Fruit fly (Drosophila melanogaster) whole organism, embryonic: Measurements from ENCODE around the gene CG4456.

Experiments
- CG10565 ChIP-seq: fragments of 200-800 bp; sonication (Bioruptor generic); optimal IDR thresholded peaks from 3 replicates; lab custom pipeline; 2016; ENCODE audit warnings: missing biosample characterization, mild to moderate bottlenecking, missing genetic modification characterization
- CG11398 ChIP-seq: fragments of 200-800 bp; sonication (Bioruptor generic); optimal IDR thresholded peaks from 2 replicates; lab custom pipeline; 2016; ENCODE audit warnings: missing biosample characterization, missing genetic modification characterization
- CG14014 ChIP-seq: fragments of 200-800 bp; sonication (Bioruptor generic); IDR thresholded peaks from 2 replicates; pipeline ENCODE4 v1.3.6; 2022; ENCODE audit warnings: missing biosample characterization, missing genetic modification characterization
- CG16813 ChIP-seq: fragments of 200-800 bp; sonication (Bioruptor generic); IDR thresholded peaks from 3 replicates; pipeline ENCODE4 v1.3.6; 2022; ENCODE audit warnings: missing biosample characterization, missing genetic modification characterization; ENCODE audit not compliant: partially characterized antibody
- CG17359 ChIP-seq: fragments of 200-800 bp; sonication (Bioruptor generic); optimal IDR thresholded peaks from 3 replicates; lab custom pipeline; 2018; ENCODE audit warnings: missing biosample characterization, mild to moderate bottlenecking, missing genetic modification characterization, moderate library complexity
- CG1832 ChIP-seq: fragments of 200-800 bp; sonication (Bioruptor generic); optimal IDR thresholded peaks from 2 replicates; lab custom pipeline; 2017; ENCODE audit warnings: missing biosample characterization, mild to moderate bottlenecking, missing genetic modification characterization, inconsistent platforms
- CG18599 ChIP-seq: fragments of 200-800 bp; sonication (Bioruptor generic); optimal IDR thresholded peaks from 3 replicates; lab custom pipeline; 2017; ENCODE audit warnings: missing biosample characterization, missing genetic modification characterization, mild to moderate bottlenecking, moderate library complexity, missing genetic modification reagents
- CG18619 ChIP-seq: fragments of 200-800 bp; sonication (Bioruptor generic); optimal IDR thresholded peaks from 3 replicates; lab custom pipeline; 2017; ENCODE audit warnings: missing biosample characterization, mild to moderate bottlenecking, missing genetic modification characterization
- CG2678 ChIP-seq: fragments of 200-800 bp; sonication (Bioruptor generic); optimal IDR thresholded peaks from 3 replicates; lab custom pipeline; 2019; ENCODE audit warnings: missing biosample characterization, mild to moderate bottlenecking, missing genetic modification characterization, moderate library complexity
- CG32532 ChIP-seq: fragments of 200-800 bp; sonication (Bioruptor generic); IDR thresholded peaks from 2 replicates; pipeline ENCODE4 v1.3.6; 2022; ENCODE audit warnings: missing biosample characterization, missing genetic modification characterization
- CG34422 ChIP-seq: fragments of 200-800 bp; sonication (Bioruptor generic); IDR thresholded peaks from 3 replicates; pipeline ENCODE4 v1.3.6; 2022; ENCODE audit warnings: missing biosample characterization, missing genetic modification characterization
- CG5953 ChIP-seq: fragments of 200-800 bp; sonication (Bioruptor generic); IDR thresholded peaks from 2 replicates; pipeline ENCODE4 v1.3.6; 2022; ENCODE audit warnings: missing biosample characterization, missing genetic modification characterization
- CG7372 ChIP-seq: fragments of 200-800 bp; sonication (Bioruptor generic); IDR thresholded peaks from 2 replicates; pipeline ENCODE4 v1.3.6; 2022; ENCODE audit warnings: missing biosample characterization, missing genetic modification characterization
- CG7839 ChIP-seq: fragments of 200-800 bp; sonication (Bioruptor generic); optimal IDR thresholded peaks from 3 replicates; lab custom pipeline; 2018; ENCODE audit warnings: missing biosample characterization, mild to moderate bottlenecking, missing genetic modification characterization, moderate library complexity
- CG8388 ChIP-seq: fragments of 200-800 bp; sonication (Bioruptor generic); optimal IDR thresholded peaks from 2 replicates; lab custom pipeline; 2019; ENCODE audit warnings: missing biosample characterization, mild to moderate bottlenecking, missing genetic modification characterization, moderate library complexity
- CG8944 ChIP-seq: fragments of 200-800 bp; sonication (Bioruptor generic); optimal IDR thresholded peaks from 3 replicates; lab custom pipeline; 2016; ENCODE audit warnings: missing biosample characterization, missing genetic modification characterization
- D19A ChIP-seq: fragments of 200-800 bp; optimal IDR thresholded peaks from 3 replicates; lab custom pipeline; 2019; ENCODE audit warnings: missing biosample characterization, mild to moderate bottlenecking, missing genetic modification characterization, moderate library complexity
- Dbx ChIP-seq: fragments of 200-800 bp; sonication (Bioruptor generic); IDR thresholded peaks from 3 replicates; pipeline ENCODE4 v1.3.6; 2022; ENCODE audit warnings: missing biosample characterization, missing genetic modification characterization
- Dip3 ChIP-seq: fragments of 200-800 bp; sonication (Bioruptor generic); optimal IDR thresholded peaks from 3 replicates; lab custom pipeline; 2016; ENCODE audit warnings: missing biosample characterization, missing genetic modification characterization
- Doc3 ChIP-seq: fragments of 200-800 bp; sonication (Bioruptor generic); IDR thresholded peaks from 3 replicates; pipeline ENCODE4 v1.3.6; 2022; ENCODE audit warnings: missing biosample characterization, missing genetic modification characterization; ENCODE audit not compliant: partially characterized antibody
- Drgx ChIP-seq: fragments of 200-800 bp; sonication (Bioruptor generic); IDR thresholded peaks from 2 replicates; pipeline ENCODE4 v1.3.6; 2022; ENCODE audit warnings: missing biosample characterization, missing genetic modification characterization
- Eip74EF ChIP-seq, 2 experiments: fragments of 200-800 bp in 1 of 2; fragments of >200 bp in 1 of 2; sonication (Bioruptor generic) in 1 of 2; optimal IDR thresholded peaks; 2 replicates each; lab custom pipeline; 2017 to 2019; ENCODE audit warnings: missing biosample characterization in 2 of 2, missing genetic modification characterization in 2 of 2, mild to moderate bottlenecking in 1 of 2, moderate library complexity in 1 of 2
- Ets97D ChIP-seq: fragments of 200-800 bp; sonication (Bioruptor generic); optimal IDR thresholded peaks from 3 replicates; lab custom pipeline; 2016; ENCODE audit warnings: missing biosample characterization, missing genetic modification characterization
- Hr51 ChIP-seq, 2 experiments: fragments of 200-800 bp; sonication (Bioruptor generic); optimal IDR thresholded peaks; 2 replicates in 1 of 2; 3 replicates in 1 of 2; lab custom pipeline; 2016 to 2018; ENCODE audit warnings: missing biosample characterization in 2 of 2, missing genetic modification characterization in 2 of 2, mild to moderate bottlenecking in 1 of 2, moderate library complexity in 1 of 2
- Lpt ChIP-seq: fragments of >200 bp; optimal IDR thresholded peaks from 2 replicates; lab custom pipeline; 2018; ENCODE audit warnings: missing biosample characterization, missing genetic modification characterization
- MBD-R2 ChIP-seq: fragments of 200-800 bp; sonication (Bioruptor generic); IDR thresholded peaks from 2 replicates; pipeline ENCODE4 v1.3.6; 2022; ENCODE audit warnings: missing biosample characterization, missing genetic modification characterization
- Oli ChIP-seq: fragments of 200-800 bp; sonication (Bioruptor generic); optimal IDR thresholded peaks from 2 replicates; lab custom pipeline; 2018; ENCODE audit warnings: missing biosample characterization, mild to moderate bottlenecking, missing genetic modification characterization, moderate library complexity
- ase ChIP-seq: fragments of 200-800 bp; sonication (Bioruptor generic); IDR thresholded peaks from 3 replicates; pipeline ENCODE4 v1.3.6; 2022; ENCODE audit warnings: missing biosample characterization, missing genetic modification characterization
- bsh ChIP-seq, 2 experiments: fragments of 200-800 bp; sonication (Bioruptor generic); optimal IDR thresholded peaks; 2 replicates each; lab custom pipeline; 2017 to 2018; ENCODE audit warnings: mild to moderate bottlenecking in 2 of 2, missing biosample characterization in 2 of 2, missing genetic modification characterization in 2 of 2, moderate library complexity in 1 of 2
- btn ChIP-seq: fragments of 200-800 bp; sonication (Bioruptor generic); optimal IDR thresholded peaks from 2 replicates; lab custom pipeline; 2016; ENCODE audit warnings: missing biosample characterization, missing genetic modification characterization
- cato ChIP-seq: fragments of 200-800 bp; sonication (Bioruptor generic); optimal IDR thresholded peaks from 2 replicates; lab custom pipeline; 2016; ENCODE audit warnings: missing biosample characterization, missing genetic modification characterization, borderline replicate concordance
- chinmo ChIP-seq: fragments of 200-800 bp; sonication (Bioruptor generic); IDR thresholded peaks from 4 replicates; pipeline ENCODE4 v1.3.6; 2022; ENCODE audit warnings: missing biosample characterization, missing genetic modification characterization; ENCODE audit not compliant: partially characterized antibody
- gcm2 ChIP-seq: fragments of 200-800 bp; sonication (Bioruptor generic); optimal IDR thresholded peaks from 2 replicates; lab custom pipeline; 2016; ENCODE audit warnings: missing biosample characterization, missing genetic modification characterization
- jing ChIP-seq: fragments of 200-800 bp; sonication (Bioruptor generic); optimal IDR thresholded peaks from 2 replicates; lab custom pipeline; 2018; ENCODE audit warnings: missing biosample characterization, mild to moderate bottlenecking, missing genetic modification characterization
- lmd ChIP-seq: fragments of 200-800 bp; sonication (Bioruptor generic); IDR thresholded peaks from 2 replicates; pipeline ENCODE4 v1.3.6; 2022; ENCODE audit warnings: missing biosample characterization, missing genetic modification characterization
- lola ChIP-seq, 3 experiments: fragments of >200 bp in 2 of 3; fragments of 200-800 bp in 1 of 3; sonication (Bioruptor generic) in 1 of 3; optimal IDR thresholded peaks; 2 replicates each; lab custom pipeline; 2017 to 2019; ENCODE audit warnings: missing biosample characterization in 3 of 3, missing genetic modification characterization in 3 of 3, mild to moderate bottlenecking in 1 of 3, moderate library complexity in 1 of 3
- lov ChIP-seq, 2 experiments: fragments of 200-800 bp in 1 of 2; fragments of >200 bp in 1 of 2; sonication (Bioruptor generic) in 1 of 2; IDR thresholded peaks in 1 of 2; optimal IDR thresholded peaks in 1 of 2; 2 replicates in 1 of 2; 3 replicates in 1 of 2; pipeline versions ENCODE4 v1.3.6 to Lab custom; 2017 to 2022; ENCODE audit warnings: missing biosample characterization in 1 of 2, missing genetic modification characterization in 1 of 2
- nom ChIP-seq: fragments of 200-800 bp; sonication (Bioruptor generic); optimal IDR thresholded peaks from 2 replicates; lab custom pipeline; 2017; ENCODE audit warnings: missing biosample characterization, missing genetic modification characterization, mild to moderate bottlenecking, moderate library complexity, missing genetic modification reagents
- org-1 ChIP-seq: fragments of 200-800 bp; sonication (Bioruptor generic); optimal IDR thresholded peaks from 2 replicates; lab custom pipeline; 2017; ENCODE audit warnings: missing biosample characterization, missing genetic modification characterization
- pnt ChIP-seq: fragments of 200-800 bp; sonication (Bioruptor generic); optimal IDR thresholded peaks from 3 replicates; lab custom pipeline; 2016; ENCODE audit warnings: missing biosample characterization, missing genetic modification characterization
- rib ChIP-seq: fragments of 200-800 bp; sonication (Bioruptor generic); IDR thresholded peaks from 2 replicates; pipeline ENCODE4 v1.3.6; 2022; ENCODE audit warnings: missing biosample characterization, missing genetic modification characterization
- salm ChIP-seq: fragments of 200-800 bp; sonication (Bioruptor generic); optimal IDR thresholded peaks from 2 replicates; lab custom pipeline; 2018; ENCODE audit warnings: missing biosample characterization, mild to moderate bottlenecking, missing genetic modification characterization
- sens ChIP-seq: fragments of 200-800 bp; sonication (Bioruptor generic); peaks from one replicate; lab custom pipeline; 2016; ENCODE audit warnings: missing biosample characterization, missing genetic modification characterization
- sim ChIP-seq: fragments of 200-800 bp; sonication (Bioruptor generic); IDR thresholded peaks from 2 replicates; pipeline ENCODE4 v1.3.6; 2022; ENCODE audit warnings: missing biosample characterization, missing genetic modification characterization
- sob ChIP-seq: fragments of 200-800 bp; sonication (Bioruptor generic); IDR thresholded peaks from 2 replicates; pipeline ENCODE4 v1.3.6; 2022; ENCODE audit warnings: missing biosample characterization, missing genetic modification characterization
- tgo ChIP-seq: fragments of 200-800 bp; sonication (Bioruptor generic); IDR thresholded peaks from 3 replicates; pipeline ENCODE4 v1.3.6; 2022; ENCODE audit warnings: missing biosample characterization, missing genetic modification characterization
- vfl ChIP-seq: fragments of 200-800 bp; sonication (Bioruptor generic); optimal IDR thresholded peaks from 2 replicates; lab custom pipeline; 2016; ENCODE audit warnings: missing biosample characterization, missing genetic modification characterization

The CG4456 gene

dm6 chr3L:9420054-9420818 is 47.7 kb downstream of the CG4456 start (continued):
- peak; percentile 41; the same call in 1 of the 2 replicates for TF ChIP-seq lmd
- TF ChIP-seq CG34422 (GFP tag; lab: Robert Waterston, UW): peak; percentile 27; the same call in 1 of the 3 replicates
- TF ChIP-seq D19A (tag; lab: Kevin White, UChicago): peak; percentile 47
- TF ChIP-seq Dip3 (GFP tag; lab: Kevin White, UChicago): no peak
- no peak for TF ChIP-seq CG7372
- TF ChIP-seq CG2678 (tag; lab: Kevin White, UChicago): peak; percentile 66
- peak in 1 of 3 experiments; percentile 7 for TF ChIP-seq lola (GFP tag; optimal IDR thresholded peaks at IDR 0.05; lab: Kevin White, UChicago)
- TF ChIP-seq gcm2 (GFP tag; lab: Kevin White, UChicago): no peak
- 0 out of 2 replicates have a peak, but pooled peaks have one; percentile 7 for TF ChIP-seq sob (GFP tag; lab: Robert Waterston, UW)
- peak; percentile 23 for TF ChIP-seq salm
- no peak for TF ChIP-seq Ets97D
- no peak for TF ChIP-seq sim (GFP tag; lab: Robert Waterston, UW)
- no peak for TF ChIP-seq lov (optimal IDR thresholded peaks at IDR 0.05; lab: Kevin White, UChicago)
- no peak for TF ChIP-seq lov (GFP tag; IDR thresholded peaks at IDR 0.05; lab: Robert Waterston, UW)
- TF ChIP-seq tgo (GFP tag; lab: Robert Waterston, UW): peak; percentile 40; the same call in 2 of the 3 replicates
- no peak for TF ChIP-seq Lpt
- no peak for TF ChIP-seq btn (GFP tag; lab: Kevin White, UChicago)
- no peak for TF ChIP-seq chinmo
- peak; percentile 87 for TF ChIP-seq sens (GFP tag; lab: Kevin White, UChicago)
- no peak for TF ChIP-seq CG10565 (GFP tag; lab: Kevin White, UChicago)
- TF ChIP-seq ase (GFP tag; lab: Robert Waterston, UW): no peak
- TF ChIP-seq cato (GFP tag; lab: Kevin White, UChicago): no peak
- TF ChIP-seq Hr51 (GFP tag; optimal IDR thresholded peaks at IDR 0.05; lab: Kevin White, UChicago): peak in 1 of 2 experiments; percentile 75
- no peak for TF ChIP-seq CG1832 (GFP tag; lab: Kevin White, UChicago)
- TF ChIP-seq CG18619 (GFP tag; lab: Kevin White, UChicago): peak; percentile 23
- TF ChIP-seq CG8388: peak; percentile 56
- TF ChIP-seq Dbx: 0 out of 3 replicates have a peak, but pooled peaks have one; percentile 32
- peak; percentile 58 for TF ChIP-seq CG7839 (tag; lab: Kevin White, UChicago)
- no peak for TF ChIP-seq vfl (GFP tag; lab: Kevin White, UChicago)
- peak in 1 of 2 experiments; percentile 53 for TF ChIP-seq Eip74EF (GFP tag; optimal IDR thresholded peaks at IDR 0.05; lab: Kevin White, UChicago)
- peak; percentile 18 for TF ChIP-seq jing (GFP tag; lab: Kevin White, UChicago)
- TF ChIP-seq Drgx (GFP tag; lab: Robert Waterston, UW): peak; percentile 95
- TF ChIP-seq CG32532 (GFP tag; lab: Robert Waterston, UW): peak; percentile 14; the same call in 1 of the 2 replicates
- peak; percentile 50 to 86 for TF ChIP-seq bsh (GFP tag; optimal IDR thresholded peaks at IDR 0.05; lab: Kevin White, UChicago)
- peak; percentile 62 for TF ChIP-seq Oli
- peak; percentile 66 for TF ChIP-seq CG17359 (tag; lab: Kevin White, UChicago)
- peak; percentile 50 for TF ChIP-seq org-1 (GFP tag; lab: Kevin White, UChicago)
- no peak for TF ChIP-seq pnt (GFP tag; lab: Kevin White, UChicago)
- TF ChIP-seq nom (GFP tag; lab: Kevin White, UChicago): peak; percentile 90
- TF ChIP-seq CG18599 (GFP tag; lab: Kevin White, UChicago): peak; percentile 38
- no peak for TF ChIP-seq Doc3 (GFP tag; lab: Robert Waterston, UW)
- no peak for TF ChIP-seq MBD-R2 (GFP tag; lab: Robert Waterston, UW)
- TF ChIP-seq CG5953 (GFP tag; lab: Robert Waterston, UW): 0 out of 2 replicates have a peak, but pooled peaks have one; percentile 12
- TF ChIP-seq CG11398 (GFP tag; lab: Kevin White, UChicago): peak; percentile 2
- no peak for TF ChIP-seq CG8944 (GFP tag; lab: Kevin White, UChicago)
- no peak for TF ChIP-seq CG16813 (GFP tag; lab: Robert Waterston, UW)
- no peak for TF ChIP-seq rib (GFP tag; lab: Robert Waterston, UW)
- TF ChIP-seq CG14014: peak; percentile 53; the same call in 1 of the 2 replicates
